Fruit fly (Drosophila melanogaster) whole organism, embryonic: Measurements from ENCODE around the gene Synd.

Experiments used
- ATbp ChIP-seq: fragments of 200-800 bp; sonication (Bioruptor generic); optimal IDR thresholded peaks from 2 replicates; lab custom pipeline; 2017; ENCODE audit warnings: missing biosample characterization, mild to moderate bottlenecking, missing genetic modification characterization, missing genetic modification reagents
- B-H1 ChIP-seq: fragments of 200-800 bp; sonication (Bioruptor generic); IDR thresholded peaks from 3 replicates; pipeline ENCODE4 v1.3.6; 2022; ENCODE audit warnings: missing biosample characterization, missing genetic modification characterization
- Bteb2 ChIP-seq: fragments of 200-800 bp; sonication (Bioruptor generic); optimal IDR thresholded peaks from 2 replicates; lab custom pipeline; 2016; ENCODE audit warnings: missing biosample characterization, missing genetic modification characterization
- CG10366 ChIP-seq: fragments of 200-800 bp; sonication (Bioruptor generic); IDR thresholded peaks from 2 replicates; pipeline ENCODE4 v1.3.6; 2022; ENCODE audit warnings: missing biosample characterization, missing genetic modification characterization
- CG11560 ChIP-seq: fragments of 200-800 bp; sonication (Bioruptor generic); IDR thresholded peaks from 3 replicates; pipeline ENCODE4 v1.3.6; 2022; ENCODE audit warnings: missing biosample characterization, missing genetic modification characterization
- CG12299 ChIP-seq: fragments of 200-800 bp; sonication (Bioruptor generic); optimal IDR thresholded peaks from 2 replicates; lab custom pipeline; 2018; ENCODE audit warnings: missing biosample characterization, mild to moderate bottlenecking, missing genetic modification characterization
- CG13775 ChIP-seq: fragments of 200-800 bp; sonication (Bioruptor generic); optimal IDR thresholded peaks from 3 replicates; lab custom pipeline; 2017; ENCODE audit warnings: missing biosample characterization, mild to moderate bottlenecking, missing genetic modification characterization
- CG15073 ChIP-seq: fragments of 200-800 bp; sonication (Bioruptor generic); optimal IDR thresholded peaks from 2 replicates; lab custom pipeline; 2016; ENCODE audit warnings: missing biosample characterization, missing genetic modification characterization
- CG31224 ChIP-seq: fragments of 200-800 bp; sonication (Bioruptor generic); IDR thresholded peaks from 2 replicates; pipeline ENCODE4 v1.3.6; 2022; ENCODE audit warnings: missing biosample characterization, missing genetic modification characterization
- CG31441 ChIP-seq: fragments of 200-800 bp; sonication (Bioruptor generic); IDR thresholded peaks from 2 replicates; pipeline ENCODE4 v1.3.6; 2022; ENCODE audit warnings: missing biosample characterization, missing genetic modification characterization
- CG3281 ChIP-seq: fragments of 200-800 bp; sonication (Bioruptor generic); optimal IDR thresholded peaks from 3 replicates; lab custom pipeline; 2017; ENCODE audit warnings: missing biosample characterization, mild to moderate bottlenecking, missing genetic modification characterization
- CG3407 ChIP-seq: fragments of 200-800 bp; sonication (Bioruptor generic); optimal IDR thresholded peaks from 2 replicates; lab custom pipeline; 2018; ENCODE audit warnings: missing biosample characterization, mild to moderate bottlenecking, missing genetic modification characterization
- CG3726 ChIP-seq: fragments of 200-800 bp; sonication (Bioruptor generic); IDR thresholded peaks from 3 replicates; pipeline ENCODE4, ENCODE4 v1.3.6; 2022; ENCODE audit warnings: missing biosample characterization, missing genetic modification characterization
- CG7745 ChIP-seq: fragments of 200-800 bp; sonication (Bioruptor generic); optimal IDR thresholded peaks from 2 replicates; lab custom pipeline; 2018; ENCODE audit warnings: missing biosample characterization, mild to moderate bottlenecking, missing genetic modification characterization, moderate library complexity
- CG7786 ChIP-seq: fragments of 200-800 bp; sonication (Bioruptor generic); optimal IDR thresholded peaks from 2 replicates; lab custom pipeline; 2016; ENCODE audit warnings: missing biosample characterization, missing genetic modification characterization
- CG8359 ChIP-seq: fragments of 200-800 bp; sonication (Bioruptor generic); optimal IDR thresholded peaks from 2 replicates; lab custom pipeline; 2017; ENCODE audit warnings: missing biosample characterization, mild to moderate bottlenecking, missing genetic modification characterization, borderline replicate concordance
- CG9215 ChIP-seq: fragments of 200-800 bp; sonication (Bioruptor generic); IDR thresholded peaks from 2 replicates; pipeline ENCODE4 v1.3.6; 2022; ENCODE audit warnings: missing biosample characterization, missing genetic modification characterization
- D19B ChIP-seq: fragments of 200-800 bp; sonication (Bioruptor generic); optimal IDR thresholded peaks from 2 replicates; lab custom pipeline; 2017; ENCODE audit warnings: missing biosample characterization, mild to moderate bottlenecking, missing genetic modification characterization
- Doc3 ChIP-seq: fragments of 200-800 bp; sonication (Bioruptor generic); IDR thresholded peaks from 3 replicates; pipeline ENCODE4 v1.3.6; 2022; ENCODE audit warnings: missing biosample characterization, missing genetic modification characterization; ENCODE audit not compliant: partially characterized antibody
- Dp ChIP-seq: fragments of 200-800 bp; sonication (Bioruptor generic); optimal IDR thresholded peaks from 2 replicates; lab custom pipeline; 2018; ENCODE audit warnings: missing biosample characterization, mild to moderate bottlenecking, missing genetic modification characterization, moderate library complexity
- Dref ChIP-seq: fragments of 200-800 bp; sonication (Bioruptor generic); IDR thresholded peaks from 2 replicates; pipeline ENCODE4 v1.3.6; 2022; ENCODE audit warnings: missing biosample characterization, missing genetic modification characterization
- E2f2 ChIP-seq: fragments of 200-800 bp; sonication (Bioruptor generic); IDR thresholded peaks from 2 replicates; pipeline ENCODE4 v1.3.6; 2022; ENCODE audit warnings: missing biosample characterization, missing genetic modification characterization
- Ets65A ChIP-seq: fragments of 200-800 bp; sonication (Bioruptor generic); peaks from one replicate; lab custom pipeline; 2016; ENCODE audit warnings: missing biosample characterization, missing genetic modification characterization
- H15 ChIP-seq: fragments of 200-800 bp; sonication (Bioruptor generic); IDR thresholded peaks from 3 replicates; pipeline ENCODE4 v1.3.6; 2022; ENCODE audit warnings: missing biosample characterization, missing genetic modification characterization
- Lhr ChIP-seq: fragments of 200-800 bp; sonication (Bioruptor generic); optimal IDR thresholded peaks from 3 replicates; lab custom pipeline; 2017; ENCODE audit warnings: mild to moderate bottlenecking, missing biosample characterization, missing genetic modification reagents, missing genetic modification characterization
- MBD-R2 ChIP-seq: fragments of 200-800 bp; sonication (Bioruptor generic); IDR thresholded peaks from 2 replicates; pipeline ENCODE4 v1.3.6; 2022; ENCODE audit warnings: missing biosample characterization, missing genetic modification characterization
- MESR4 ChIP-seq: fragments of 200-800 bp; sonication (Bioruptor generic); optimal IDR thresholded peaks from 2 replicates; lab custom pipeline; 2018; ENCODE audit warnings: missing biosample characterization, mild to moderate bottlenecking, missing genetic modification characterization, moderate library complexity
- Myb ChIP-seq: fragments of 200-800 bp; sonication (Bioruptor generic); optimal IDR thresholded peaks from 2 replicates; lab custom pipeline; 2016; ENCODE audit warnings: missing biosample characterization, missing genetic modification characterization
- Rx ChIP-seq: fragments of 200-800 bp; sonication (Bioruptor generic); IDR thresholded peaks from 2 replicates; pipeline ENCODE4 v1.3.6; 2022; ENCODE audit warnings: missing biosample characterization, missing genetic modification characterization
- TFAM ChIP-seq: fragments of 200-800 bp; sonication (Bioruptor generic); optimal IDR thresholded peaks from 2 replicates; lab custom pipeline; 2017; ENCODE audit warnings: missing biosample characterization, missing genetic modification characterization, inconsistent platforms
- Taf1 ChIP-seq: fragments of 200-800 bp; sonication (Bioruptor generic); IDR thresholded peaks from 2 replicates; pipeline ENCODE4 v1.3.6; 2022; ENCODE audit warnings: missing biosample characterization, missing genetic modification characterization
- Tbp ChIP-seq: fragments of >200 bp; optimal IDR thresholded peaks from 2 replicates; lab custom pipeline; 2018; ENCODE audit warnings: missing biosample characterization, missing genetic modification characterization
- ab ChIP-seq: fragments of 200-800 bp; sonication (Bioruptor generic); optimal IDR thresholded peaks from 2 replicates; lab custom pipeline; 2016; ENCODE audit warnings: missing biosample characterization, missing genetic modification characterization
- ap ChIP-seq: fragments of 200-800 bp; sonication (Bioruptor generic); IDR thresholded peaks from 2 replicates; pipeline ENCODE4 v1.3.6; 2022; ENCODE audit warnings: missing biosample characterization, missing genetic modification characterization
- ase ChIP-seq: fragments of 200-800 bp; sonication (Bioruptor generic); IDR thresholded peaks from 3 replicates; pipeline ENCODE4 v1.3.6; 2022; ENCODE audit warnings: missing biosample characterization, missing genetic modification characterization
- bigmax ChIP-seq: fragments of 200-800 bp; sonication (Bioruptor generic); optimal IDR thresholded peaks from 2 replicates; lab custom pipeline; 2018; ENCODE audit warnings: missing biosample characterization, mild to moderate bottlenecking, missing genetic modification characterization
- caup ChIP-seq: fragments of 200-800 bp; sonication (Bioruptor generic); optimal IDR thresholded peaks from 3 replicates; lab custom pipeline; 2017; ENCODE audit warnings: missing biosample characterization, mild to moderate bottlenecking, missing genetic modification characterization, moderate library complexity; ENCODE audit not compliant: severe bottlenecking
- chinmo ChIP-seq: fragments of 200-800 bp; sonication (Bioruptor generic); IDR thresholded peaks from 4 replicates; pipeline ENCODE4 v1.3.6; 2022; ENCODE audit warnings: missing biosample characterization, missing genetic modification characterization; ENCODE audit not compliant: partially characterized antibody
- crp ChIP-seq, 2 experiments: fragments of 200-800 bp; sonication (Bioruptor generic); optimal IDR thresholded peaks; 2 replicates in 1 of 2; 3 replicates in 1 of 2; lab custom pipeline; 2017; ENCODE audit warnings: missing biosample characterization in 2 of 2, missing genetic modification characterization in 2 of 2, mild to moderate bottlenecking in 1 of 2, moderate library complexity in 1 of 2
- dimm ChIP-seq: fragments of 200-800 bp; sonication (Bioruptor generic); IDR thresholded peaks from 2 replicates; pipeline ENCODE4 v1.3.6; 2022; ENCODE audit warnings: missing biosample characterization, missing genetic modification characterization
- dmrt99B ChIP-seq: fragments of 200-800 bp; sonication (Bioruptor generic); optimal IDR thresholded peaks from 2 replicates; lab custom pipeline; 2018; ENCODE audit warnings: missing biosample characterization, mild to moderate bottlenecking, missing genetic modification characterization, moderate library complexity
- ems ChIP-seq: fragments of 200-800 bp; sonication (Bioruptor generic); optimal IDR thresholded peaks from 3 replicates; lab custom pipeline; 2016; ENCODE audit warnings: missing biosample characterization, missing genetic modification characterization
- esg ChIP-seq: fragments of 200-800 bp; sonication (Bioruptor generic); conservative IDR thresholded peaks from 2 replicates; pipeline ENCODE4 v1.3.6; 2022; ENCODE audit warnings: missing biosample characterization, missing genetic modification characterization
- eve ChIP-seq, 2 experiments: fragments of >200 bp; optimal IDR thresholded peaks; 2 replicates each; lab custom pipeline; 2017; ENCODE audit warnings: missing biosample characterization in 2 of 2, missing genetic modification characterization in 2 of 2
- grau ChIP-seq: fragments of 200-800 bp; optimal IDR thresholded peaks from 3 replicates; lab custom pipeline; 2019; ENCODE audit warnings: missing biosample characterization, mild to moderate bottlenecking, missing genetic modification characterization, moderate library complexity
- kay ChIP-seq: fragments of 200-800 bp; sonication (Bioruptor generic); optimal IDR thresholded peaks from 2 replicates; lab custom pipeline; 2016; ENCODE audit warnings: missing biosample characterization, missing genetic modification characterization
- pzg ChIP-seq: fragments of 200-800 bp; sonication (Bioruptor generic); optimal IDR thresholded peaks from 3 replicates; lab custom pipeline; 2018; ENCODE audit warnings: missing biosample characterization, mild to moderate bottlenecking, missing genetic modification characterization, moderate library complexity
- seq ChIP-seq: fragments of 200-800 bp; sonication (Bioruptor generic); IDR thresholded peaks from 2 replicates; pipeline ENCODE4 v1.3.6; 2022; ENCODE audit warnings: missing biosample characterization, missing genetic modification characterization
- sna ChIP-seq: fragments of 200-800 bp; sonication (Bioruptor generic); IDR thresholded peaks from 2 replicates; pipeline ENCODE4 v1.3.6; 2022; ENCODE audit warnings: missing biosample characterization, missing genetic modification characterization; ENCODE audit not compliant: partially characterized antibody
- sug ChIP-seq: fragments of 200-800 bp; optimal IDR thresholded peaks from 2 replicates; lab custom pipeline; 2019; ENCODE audit warnings: missing biosample characterization, mild to moderate bottlenecking, missing genetic modification characterization, moderate library complexity
- tin ChIP-seq: fragments of 200-800 bp; sonication (Bioruptor generic); optimal IDR thresholded peaks from 3 replicates; lab custom pipeline; 2016; ENCODE audit warnings: missing biosample characterization, missing genetic modification characterization
- tio ChIP-seq: fragments of 200-800 bp; sonication (Bioruptor generic); optimal IDR thresholded peaks from 2 replicates; lab custom pipeline; 2017; ENCODE audit warnings: missing biosample characterization, missing genetic modification characterization, inconsistent platforms
- wor ChIP-seq: fragments of 200-800 bp; sonication (Bioruptor generic); IDR thresholded peaks from 2 replicates; pipeline ENCODE4 v1.3.6; 2022; ENCODE audit warnings: missing biosample characterization, missing genetic modification characterization

Gene Synd

DNA sequence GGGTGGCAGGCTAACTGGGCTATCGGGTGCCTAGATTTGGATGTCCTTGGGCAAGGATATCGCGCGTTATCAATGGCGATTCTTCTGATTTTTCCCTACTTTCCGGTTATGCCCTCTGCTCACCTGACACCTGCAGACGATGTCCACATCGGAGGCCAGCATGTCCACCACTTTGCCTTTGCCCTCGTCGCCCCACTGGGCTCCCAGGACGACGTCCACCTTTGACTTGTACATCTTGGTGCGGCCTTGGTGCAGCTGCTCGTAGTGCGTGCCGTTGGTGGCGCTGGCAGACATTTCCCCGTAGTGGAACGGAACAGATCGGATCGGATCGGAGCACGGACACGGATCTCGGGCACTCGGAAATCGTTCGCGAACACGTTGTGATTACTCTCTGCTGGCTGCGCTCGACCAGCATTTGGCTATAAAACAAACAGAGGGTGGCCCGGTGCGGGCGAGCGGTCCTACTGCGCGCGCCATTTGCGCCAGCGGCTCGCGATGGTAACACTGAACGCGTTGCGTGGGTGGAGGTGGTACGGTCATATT lies 2.4 kb upstream of the Synd start, which contains the start of gene Adss (continued):
- TF ChIP-seq Rx (GFP tag; lab: Robert Waterston, UW) (no peak), CG12299 (tag; lab: Kevin White, UChicago) (no peak), CG9215 (GFP tag; lab: Robert Waterston, UW) (no peak), ab (GFP tag; lab: Kevin White, UChicago) (no peak), tio (no peak), Bteb2 (no peak), esg (GFP tag; lab: Robert Waterston, UW) (no peak), seq (GFP tag; lab: Robert Waterston, UW) (peak; percentile 41; the same call in 1 of the 2 replicates), bigmax (GFP tag; lab: Kevin White, UChicago) (no peak), CG3281 (GFP tag; lab: Kevin White, UChicago) (peak; percentile 29), ATbp (no peak), CG3726 (no peak), Myb (GFP tag; lab: Kevin White, UChicago) (peak; percentile 62), D19B (GFP tag; lab: Kevin White, UChicago) (no peak), grau (peak; percentile 13), H15 (GFP tag; lab: Robert Waterston, UW) (no peak), CG31441 (GFP tag; lab: Robert Waterston, UW) (0 out of 2 replicates have a peak, but pooled peaks have one; percentile 14), ems (GFP tag; lab: Kevin White, UChicago) (no peak), B-H1 (GFP tag; lab: Robert Waterston, UW) (no peak; the same call in 2 of the 3 replicates), CG8359 (GFP tag; lab: Kevin White, UChicago) (peak; percentile 3), Lhr (GFP tag; lab: Kevin White, UChicago) (peak; percentile 52), Dref (no peak), CG31224 (GFP tag; lab: Robert Waterston, UW) (no peak), CG15073 (no peak), wor (GFP tag; lab: Robert Waterston, UW) (no peak), CG10366 (no peak; the same call in 1 of the 2 replicates), tin (GFP tag; lab: Kevin White, UChicago) (no peak), CG7786 (GFP tag; lab: Kevin White, UChicago) (peak; percentile 45), TFAM (GFP tag; lab: Kevin White, UChicago) (no peak), Taf1 (GFP tag; lab: Robert Waterston, UW) (no peak), CG3407 (GFP tag; lab: Kevin White, UChicago) (no peak), CG7745 (no peak), chinmo (peak; percentile 6; the same call in 2 of the 4 replicates), caup (GFP tag; lab: Kevin White, UChicago) (peak; percentile 46), Dp (GFP tag; lab: Kevin White, UChicago) (peak; percentile 22), dmrt99B (tag; lab: Kevin White, UChicago) (no peak), sug (tag; lab: Kevin White, UChicago) (peak; percentile 32), kay (GFP tag; lab: Kevin White, UChicago) (no peak), eve (GFP tag; optimal IDR thresholded peaks at IDR 0.05; lab: Kevin White, UChicago) (no peak), dimm (GFP tag; lab: Robert Waterston, UW) (no peak)

DNA sequence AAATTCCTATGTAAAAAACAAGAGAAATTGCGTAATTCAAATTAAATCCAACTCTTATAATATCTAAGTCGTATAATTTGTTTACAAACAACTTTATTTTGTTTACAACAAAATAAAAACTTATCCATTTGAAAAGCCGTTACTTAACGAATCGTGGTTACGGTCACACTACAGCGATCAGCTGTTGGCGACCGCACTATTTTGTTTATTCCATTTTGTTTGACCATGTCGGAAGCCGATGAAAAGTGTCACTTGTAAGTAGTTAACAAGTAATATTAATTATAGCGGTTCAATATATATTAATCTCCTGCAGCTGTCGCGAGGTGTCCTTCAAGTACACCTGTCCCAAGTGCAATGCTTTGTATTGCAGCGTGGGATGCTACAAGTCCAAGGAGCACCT lies 1.6 kb upstream of the Synd start, which contains the start of gene CG31223:
TSS of gene CG31223 (plus strand) at position 165 of the 400 bp plus-strand sequence.
- peak; percentile 7 for TF ChIP-seq MESR4 (GFP tag; lab: Kevin White, UChicago)
- TF ChIP-seq MBD-R2 (GFP tag; lab: Robert Waterston, UW): peak; percentile 38; the same call in 1 of the 2 replicates
- no peak for TF ChIP-seq ase
- peak; percentile 52 for TF ChIP-seq Ets65A (GFP tag; lab: Kevin White, UChicago)
- peak; percentile 9 for TF ChIP-seq pzg
- TF ChIP-seq sna (GFP tag; lab: Robert Waterston, UW): no peak
- TF ChIP-seq Myb (GFP tag; lab: Kevin White, UChicago): peak; percentile 58
- TF ChIP-seq ap (GFP tag; lab: Robert Waterston, UW): no peak
- peak; percentile 14 to 80 for TF ChIP-seq crp (GFP tag; optimal IDR thresholded peaks at IDR 0.05; lab: Kevin White, UChicago)
- TF ChIP-seq CG13775 (GFP tag; lab: Kevin White, UChicago): no peak
- no peak for TF ChIP-seq Doc3 (GFP tag; lab: Robert Waterston, UW)
- TF ChIP-seq Tbp: no peak
- peak; percentile 18 for TF ChIP-seq E2f2 (GFP tag; lab: Robert Waterston, UW)
- TF ChIP-seq CG11560 (tag; lab: Robert Waterston, UW): no peak
